Fruit fly (Drosophila melanogaster) whole organism, prepupa: ENCODE results near the gene CG9667.
A peak's percentile ranks its signal among the peaks of the same experiment; 100 is the strongest.

Experiments
- Blimp-1 ChIP-seq: fragments of 200-800 bp; sonication (Bioruptor generic); optimal IDR thresholded peaks from 3 replicates; lab custom pipeline; 2017; ENCODE audit warnings: missing biosample characterization, missing genetic modification characterization, mild to moderate bottlenecking, moderate library complexity, missing genetic modification reagents
- CG10631 ChIP-seq: fragments of 200-800 bp; sonication (Bioruptor generic); optimal IDR thresholded peaks from 2 replicates; lab custom pipeline; 2016; ENCODE audit warnings: missing biosample characterization, missing genetic modification characterization
- CG10669 ChIP-seq: fragments of 200-800 bp; sonication (Bioruptor generic); optimal IDR thresholded peaks from 3 replicates; lab custom pipeline; 2018; ENCODE audit warnings: missing biosample characterization, mild to moderate bottlenecking, missing genetic modification characterization, moderate library complexity
- CG11294 ChIP-seq: fragments of 200-800 bp; sonication (Bioruptor generic); IDR thresholded peaks from 2 replicates; pipeline ENCODE4 v1.3.6; 2022; ENCODE audit warnings: missing biosample characterization, missing genetic modification characterization
- CG15336 ChIP-seq: fragments of 200-800 bp; sonication (Bioruptor generic); IDR thresholded peaks from 2 replicates; pipeline ENCODE4 v1.3.6; 2022; ENCODE audit warnings: missing biosample characterization, missing genetic modification characterization
- CG1621 ChIP-seq: fragments of 200-800 bp; sonication (Bioruptor generic); optimal IDR thresholded peaks from 3 replicates; lab custom pipeline; 2018; ENCODE audit warnings: missing biosample characterization, mild to moderate bottlenecking, missing genetic modification characterization
- CG16779 ChIP-seq: fragments of 200-800 bp; sonication (Bioruptor generic); optimal IDR thresholded peaks from 3 replicates; lab custom pipeline; 2017; ENCODE audit warnings: missing biosample characterization, mild to moderate bottlenecking, missing genetic modification characterization
- CG3032 ChIP-seq: fragments of 200-800 bp; optimal IDR thresholded peaks from 2 replicates; lab custom pipeline; 2019; ENCODE audit warnings: missing biosample characterization, mild to moderate bottlenecking, missing genetic modification characterization, moderate library complexity
- CG31627 ChIP-seq: fragments of 200-800 bp; sonication (Bioruptor generic); optimal IDR thresholded peaks from 3 replicates; lab custom pipeline; 2016; ENCODE audit warnings: missing biosample characterization, missing genetic modification characterization
- CG34406 ChIP-seq: fragments of 200-800 bp; sonication (Bioruptor generic); optimal IDR thresholded peaks from 3 replicates; lab custom pipeline; 2016; ENCODE audit warnings: missing biosample characterization, missing genetic modification characterization
- CG3919 ChIP-seq: fragments of 200-800 bp; sonication (Bioruptor generic); optimal IDR thresholded peaks from 3 replicates; lab custom pipeline; 2016; ENCODE audit warnings: missing biosample characterization, missing genetic modification characterization
- CG6163 ChIP-seq: fragments of 200-800 bp; sonication (Bioruptor generic); IDR thresholded peaks from 3 replicates; pipeline ENCODE4 v1.3.6; 2022; ENCODE audit warnings: missing biosample characterization, missing genetic modification characterization
- CG6276 ChIP-seq: fragments of 200-800 bp; sonication (Bioruptor generic); optimal IDR thresholded peaks from 2 replicates; lab custom pipeline; 2017; ENCODE audit warnings: missing biosample characterization, mild to moderate bottlenecking, missing genetic modification characterization
- CG6792 ChIP-seq: fragments of 200-800 bp; sonication (Bioruptor generic); optimal IDR thresholded peaks from 3 replicates; lab custom pipeline; 2016; ENCODE audit warnings: missing biosample characterization, missing genetic modification characterization
- CG8119 ChIP-seq: fragments of 200-800 bp; sonication (Bioruptor generic); IDR thresholded peaks from 3 replicates; pipeline ENCODE4 v1.3.6; 2022; ENCODE audit warnings: missing biosample characterization, missing genetic modification characterization
- CG8319 ChIP-seq: fragments of 200-800 bp; sonication (Bioruptor generic); optimal IDR thresholded peaks from 3 replicates; lab custom pipeline; 2016; ENCODE audit warnings: missing biosample characterization, missing genetic modification characterization
- CG8632 ChIP-seq: fragments of 200-800 bp; sonication (Bioruptor generic); optimal IDR thresholded peaks from 3 replicates; lab custom pipeline; 2016; ENCODE audit warnings: missing biosample characterization, missing genetic modification characterization
- CG9139 ChIP-seq: fragments of 200-800 bp; sonication (Bioruptor generic); optimal IDR thresholded peaks from 3 replicates; lab custom pipeline; 2017; ENCODE audit warnings: missing biosample characterization, mild to moderate bottlenecking, missing genetic modification characterization
- Eip78C ChIP-seq: fragments of 200-800 bp; sonication (Bioruptor generic); peaks from one replicate; lab custom pipeline; 2016; ENCODE audit warnings: missing biosample characterization, missing genetic modification characterization
- Eip93F ChIP-seq: fragments of 200-800 bp; sonication (Bioruptor generic); optimal IDR thresholded peaks from 2 replicates; lab custom pipeline; 2016; ENCODE audit warnings: missing biosample characterization, mild to moderate bottlenecking, missing genetic modification characterization
- Ets21C ChIP-seq: fragments of 200-800 bp; sonication (Bioruptor generic); optimal IDR thresholded peaks from 3 replicates; lab custom pipeline; 2016; ENCODE audit warnings: missing biosample characterization, missing genetic modification characterization
- Ets96B ChIP-seq: fragments of 200-800 bp; optimal IDR thresholded peaks from 2 replicates; lab custom pipeline; 2019; ENCODE audit warnings: missing biosample characterization, mild to moderate bottlenecking, missing genetic modification characterization, moderate library complexity
- Gug ChIP-seq: fragments of 200-800 bp; sonication (Bioruptor generic); IDR thresholded peaks from 2 replicates; pipeline ENCODE4 v1.3.6; 2022; ENCODE audit warnings: missing biosample characterization, missing genetic modification characterization
- Hr38 ChIP-seq: sonication (Bioruptor generic); optimal IDR thresholded peaks from 2 replicates; lab custom pipeline; 2016; ENCODE audit warnings: missing biosample characterization, missing genetic modification characterization
- Hr4 ChIP-seq: fragments of 200-800 bp; sonication (Bioruptor generic); optimal IDR thresholded peaks from 3 replicates; lab custom pipeline; 2016; ENCODE audit warnings: missing biosample characterization, missing genetic modification characterization
- Lpt ChIP-seq: fragments of 200-800 bp; sonication (Bioruptor generic); optimal IDR thresholded peaks from 3 replicates; lab custom pipeline; 2016; ENCODE audit warnings: missing biosample characterization, missing genetic modification characterization
- Met ChIP-seq: fragments of 200-800 bp; sonication (Bioruptor generic); optimal IDR thresholded peaks from 3 replicates; lab custom pipeline; 2016; ENCODE audit warnings: missing biosample characterization, missing genetic modification characterization
- Smox ChIP-seq: fragments of 200-800 bp; sonication (Bioruptor generic); optimal IDR thresholded peaks from 3 replicates; lab custom pipeline; 2016; ENCODE audit warnings: missing biosample characterization, missing genetic modification characterization
- Sox102F ChIP-seq: fragments of 200-800 bp; sonication (Bioruptor generic); optimal IDR thresholded peaks from 2 replicates; lab custom pipeline; 2016; ENCODE audit warnings: missing biosample characterization, mild to moderate bottlenecking, missing genetic modification characterization
- Sox14 ChIP-seq: fragments of 200-800 bp; sonication (Bioruptor generic); optimal IDR thresholded peaks from 3 replicates; lab custom pipeline; 2016; ENCODE audit warnings: missing biosample characterization, missing genetic modification characterization
- achi ChIP-seq: fragments of 200-800 bp; sonication (Bioruptor generic); optimal IDR thresholded peaks from 3 replicates; lab custom pipeline; 2016; ENCODE audit warnings: missing biosample characterization, missing genetic modification characterization
- cyc ChIP-seq: fragments of 200-800 bp; sonication (Bioruptor generic); optimal IDR thresholded peaks from 3 replicates; lab custom pipeline; 2016; ENCODE audit warnings: missing biosample characterization, missing genetic modification characterization
- dac ChIP-seq: fragments of 200-800 bp; sonication (Bioruptor generic); optimal IDR thresholded peaks from 2 replicates; lab custom pipeline; 2017; ENCODE audit warnings: missing biosample characterization, mild to moderate bottlenecking, missing genetic modification characterization
- eg ChIP-seq: fragments of 200-800 bp; sonication (Bioruptor generic); IDR thresholded peaks from 3 replicates; pipeline ENCODE4 v1.3.6; 2022; ENCODE audit warnings: missing biosample characterization, missing genetic modification characterization
- esn ChIP-seq: fragments of 200-800 bp; sonication (Bioruptor generic); optimal IDR thresholded peaks from 2 replicates; lab custom pipeline; 2016; ENCODE audit warnings: missing biosample characterization, mild to moderate bottlenecking, missing genetic modification characterization, moderate library complexity
- fd59A ChIP-seq: fragments of 200-800 bp; sonication (Bioruptor generic); optimal IDR thresholded peaks from 2 replicates; lab custom pipeline; 2017; ENCODE audit warnings: missing biosample characterization, mild to moderate bottlenecking, missing genetic modification characterization, missing genetic modification reagents
- fd85E ChIP-seq: fragments of 200-800 bp; sonication (Bioruptor generic); optimal IDR thresholded peaks from 3 replicates; lab custom pipeline; 2016; ENCODE audit warnings: missing biosample characterization, missing genetic modification characterization
- fkh ChIP-seq: fragments of 200-800 bp; sonication (Bioruptor generic); optimal IDR thresholded peaks from 3 replicates; lab custom pipeline; 2017; ENCODE audit warnings: missing biosample characterization, mild to moderate bottlenecking, missing genetic modification characterization, moderate library complexity
- salr ChIP-seq, 2 experiments: fragments of 200-800 bp; sonication (Bioruptor generic); optimal IDR thresholded peaks; 3 replicates each; lab custom pipeline; 2016 to 2018; ENCODE audit warnings: missing biosample characterization in 2 of 2, missing genetic modification characterization in 2 of 2, mild to moderate bottlenecking in 1 of 2
- svp ChIP-seq: fragments of 200-800 bp; sonication (Bioruptor generic); peaks from one replicate; lab custom pipeline; 2016; ENCODE audit warnings: missing biosample characterization, missing genetic modification characterization
- topi ChIP-seq: fragments of 200-800 bp; sonication (Bioruptor generic); optimal IDR thresholded peaks from 3 replicates; lab custom pipeline; 2016; ENCODE audit warnings: missing biosample characterization, missing genetic modification characterization

Gene CG9667

DNA sequence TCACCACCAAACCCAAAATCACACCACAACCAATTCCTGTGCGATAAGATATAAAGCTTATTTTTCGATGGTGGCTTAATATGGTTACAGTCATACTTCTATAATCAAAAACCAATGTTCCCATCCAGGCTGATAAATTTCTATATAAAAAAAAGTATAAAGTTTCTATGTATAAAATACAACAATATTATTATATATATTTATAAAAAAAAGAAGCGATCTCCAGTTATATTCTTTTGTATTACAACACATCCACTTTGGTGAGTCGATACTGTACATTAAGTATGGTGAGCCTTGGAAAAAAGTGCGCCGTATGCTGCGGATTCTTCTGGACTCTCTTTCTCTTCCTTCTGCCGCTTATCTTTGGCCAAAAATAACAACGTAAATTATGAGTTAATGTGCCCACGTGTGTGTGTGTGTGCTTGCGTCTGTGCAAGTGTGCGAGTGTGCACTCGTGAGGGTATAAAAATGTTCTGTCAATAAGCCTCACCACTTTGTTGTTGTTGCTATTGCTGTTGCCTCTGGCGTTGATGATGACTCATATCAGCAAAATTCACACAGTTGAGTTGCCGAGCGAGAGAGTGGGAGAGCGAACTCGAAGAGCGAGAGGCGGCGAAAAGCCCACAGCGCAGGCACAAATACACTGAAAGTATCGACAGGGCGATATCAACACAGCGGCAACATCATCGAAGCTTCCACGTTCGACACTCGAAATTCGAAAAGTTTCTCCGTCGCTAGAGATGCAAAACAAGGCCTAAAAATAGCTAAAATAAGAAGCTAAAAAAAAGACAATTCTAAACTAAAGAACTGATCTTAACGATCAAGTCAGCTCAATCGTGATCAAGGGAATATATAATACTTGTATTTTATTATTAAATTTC, 6.5 kb downstream of the CG9667 start (continued):
- TF ChIP-seq CG8319 (GFP tag; lab: Kevin White, UChicago), result peak; percentile 50
- TF ChIP-seq Ets21C (GFP tag; lab: Kevin White, UChicago), result peak; percentile 34
- peak; percentile 73 for TF ChIP-seq CG10631 (GFP tag; lab: Kevin White, UChicago)
- peak; percentile 71 for TF ChIP-seq Ets96B (tag; lab: Kevin White, UChicago)
- peak; percentile 76 for TF ChIP-seq CG8119 (GFP tag; lab: Robert Waterston, UW)
- TF ChIP-seq svp (GFP tag; lab: Kevin White, UChicago), result peak; percentile 93
- TF ChIP-seq CG10669, result peak; percentile 59
- peak; percentile 59 for TF ChIP-seq dac (GFP tag; lab: Kevin White, UChicago)
- peak; percentile 72 for TF ChIP-seq CG6276 (GFP tag; lab: Kevin White, UChicago)
- no peak for TF ChIP-seq fd59A (GFP tag; lab: Kevin White, UChicago)
- peak; percentile 76 for TF ChIP-seq Smox (GFP tag; lab: Kevin White, UChicago)
- TF ChIP-seq topi (GFP tag; lab: Kevin White, UChicago), result peak; percentile 87
- TF ChIP-seq CG3032 (tag; lab: Kevin White, UChicago), result peak; percentile 62
- peak; percentile 78 for TF ChIP-seq Met (GFP tag; lab: Kevin White, UChicago)
- peak; percentile 81 for TF ChIP-seq CG8632 (GFP tag; lab: Kevin White, UChicago)
- TF ChIP-seq Hr4 (GFP tag; lab: Kevin White, UChicago), result peak; percentile 82
- no peak for TF ChIP-seq fd85E (GFP tag; lab: Kevin White, UChicago)
- TF ChIP-seq esn (GFP tag; lab: Kevin White, UChicago), result peak; percentile 87
- TF ChIP-seq salr (GFP tag; optimal IDR thresholded peaks at IDR 0.05; lab: Kevin White, UChicago), result peak; percentile 14 to 28
- TF ChIP-seq CG11294, result no peak
- no peak for TF ChIP-seq Lpt (GFP tag; lab: Kevin White, UChicago)

DNA sequence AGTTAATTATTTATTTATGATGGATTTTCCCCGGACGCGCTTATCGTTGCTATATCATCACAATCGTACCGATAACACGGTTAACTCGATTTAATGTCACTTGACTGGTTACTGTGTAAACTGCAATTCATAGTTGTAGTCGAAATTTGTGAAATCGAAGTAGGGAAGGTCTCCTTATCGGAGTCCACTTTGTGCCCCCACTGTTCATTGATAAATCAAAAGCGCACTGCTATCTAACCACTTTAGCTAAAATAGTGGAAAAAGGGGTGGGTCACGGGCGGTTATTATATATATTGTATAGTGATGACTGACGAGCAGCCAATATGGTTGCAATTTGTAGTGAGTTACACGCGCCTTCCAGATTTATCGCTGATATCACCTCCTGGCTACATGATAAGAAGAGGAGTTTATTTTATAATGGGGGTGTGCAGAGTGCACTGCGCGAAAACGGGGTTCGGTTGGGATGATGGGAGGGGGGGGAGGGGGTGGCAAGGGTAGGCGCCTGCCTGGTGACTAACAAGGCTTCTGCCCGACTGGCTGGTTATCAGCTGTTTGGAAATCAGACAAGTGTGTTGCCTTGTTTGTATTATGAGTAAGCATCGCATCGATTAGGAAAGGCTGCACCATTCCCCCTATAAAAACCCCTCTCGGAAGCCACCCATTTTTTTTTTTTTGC, 7.2 kb downstream of the CG9667 start:
- TF ChIP-seq Eip78C (peak; percentile 14), svp (GFP tag; lab: Kevin White, UChicago) (peak; percentile 40), CG15336 (GFP tag; lab: Robert Waterston, UW) (no peak), CG8119 (GFP tag; lab: Robert Waterston, UW) (no peak), fkh (peak; percentile 47), Sox14 (GFP tag; lab: Kevin White, UChicago) (no peak), CG16779 (tag; lab: Kevin White, UChicago) (peak; percentile 15), CG6163 (GFP tag; lab: Robert Waterston, UW) (peak; percentile 28; the same call in 2 of the 3 replicates), topi (GFP tag; lab: Kevin White, UChicago) (no peak)

DNA sequence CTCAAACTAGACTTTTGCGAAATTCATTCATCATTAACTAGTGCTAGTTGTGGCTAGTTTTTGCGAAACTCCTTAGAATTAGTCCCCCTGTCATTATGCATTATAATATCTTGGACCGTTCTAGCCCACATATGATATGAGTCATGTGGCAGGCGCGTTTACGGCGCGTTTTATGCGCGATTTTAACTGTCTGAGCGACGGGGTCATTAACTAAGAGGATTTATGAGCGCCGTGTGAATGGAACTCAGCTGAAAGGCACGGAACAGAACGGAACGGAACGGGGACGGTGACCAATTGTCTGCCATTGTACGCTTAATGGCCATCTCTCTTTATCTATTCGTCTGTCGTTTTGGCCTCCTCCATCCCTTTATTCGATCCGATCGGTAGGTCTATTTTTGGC, 8.1 kb downstream of the CG9667 start:
- TF ChIP-seq Eip78C, result peak; percentile 20
- TF ChIP-seq Gug (GFP tag; lab: Robert Waterston, UW), result no peak
- TF ChIP-seq, all 60 proteins: peak for 1

DNA sequence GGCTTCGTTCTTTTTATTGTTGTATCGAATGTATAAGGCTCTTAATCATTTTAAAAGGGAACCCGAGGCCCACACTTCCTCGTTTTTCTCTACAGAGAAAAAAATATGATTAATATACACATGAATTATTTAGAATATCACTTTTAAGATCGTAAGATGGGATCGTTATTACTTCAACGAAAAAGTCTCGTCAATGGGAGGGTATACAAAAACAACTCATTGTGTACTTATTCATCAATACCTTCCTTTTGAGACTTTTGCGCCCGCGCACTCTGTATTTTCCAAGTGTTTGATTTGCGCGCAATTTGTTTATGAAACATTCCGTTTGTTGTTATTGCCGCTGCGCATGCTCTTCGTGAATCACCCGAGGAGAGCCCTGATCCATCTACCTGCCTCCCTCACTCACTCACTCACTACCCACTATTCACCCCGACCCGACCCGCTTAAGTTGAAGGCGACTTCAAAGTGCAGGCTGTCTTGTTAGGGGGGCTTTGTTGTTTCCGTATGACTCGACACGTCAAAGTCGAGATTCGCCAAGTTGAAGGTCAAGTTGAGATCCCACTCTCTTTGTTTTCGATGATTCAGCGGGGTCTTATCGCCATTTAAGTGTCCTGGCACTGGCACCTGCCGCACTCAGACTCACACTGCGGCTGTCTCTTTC, 10.1 kb downstream of the CG9667 start:
- no peak for TF ChIP-seq CG11294
- no peak for TF ChIP-seq fd85E (GFP tag; lab: Kevin White, UChicago)
- TF ChIP-seq CG16779 (tag; lab: Kevin White, UChicago), result no peak
- TF ChIP-seq Gug (GFP tag; lab: Robert Waterston, UW), result no peak
- TF ChIP-seq Hr38 (GFP tag; lab: Kevin White, UChicago), result no peak
- no peak for TF ChIP-seq CG9139 (GFP tag; lab: Kevin White, UChicago)
- TF ChIP-seq salr (GFP tag; optimal IDR thresholded peaks at IDR 0.05; lab: Kevin White, UChicago), result no peak
- no peak for TF ChIP-seq fkh
- TF ChIP-seq CG6792 (GFP tag; lab: Kevin White, UChicago), result peak; percentile 34
- TF ChIP-seq CG31627 (GFP tag; lab: Kevin White, UChicago), result peak; percentile 75
- no peak for TF ChIP-seq CG1621 (tag; lab: Kevin White, UChicago)
- peak; percentile 64 for TF ChIP-seq cyc (GFP tag; lab: Kevin White, UChicago)
- peak; percentile 35 for TF ChIP-seq Blimp-1 (GFP tag; lab: Kevin White, UChicago)
- TF ChIP-seq Ets21C (GFP tag; lab: Kevin White, UChicago), result peak; percentile 47
- peak; percentile 71 for TF ChIP-seq Sox102F
- TF ChIP-seq Lpt (GFP tag; lab: Kevin White, UChicago), result no peak
- TF ChIP-seq Eip93F, result no peak
- peak; percentile 25 for TF ChIP-seq CG3919 (GFP tag; lab: Kevin White, UChicago)
- TF ChIP-seq svp (GFP tag; lab: Kevin White, UChicago), result peak; percentile 80
- TF ChIP-seq achi (GFP tag; lab: Kevin White, UChicago), result peak; percentile 14
- TF ChIP-seq eg (GFP tag; lab: Robert Waterston, UW), result no peak
- peak; percentile 70 for TF ChIP-seq esn (GFP tag; lab: Kevin White, UChicago)
- peak; percentile 34 for TF ChIP-seq CG34406 (GFP tag; lab: Kevin White, UChicago)
